Fruit fly (Drosophila melanogaster): ENCODE results near the gene Brr2.
A peak's percentile ranks its signal among the peaks of the same experiment; 100 is the strongest.

The Brr2 gene

DNA sequence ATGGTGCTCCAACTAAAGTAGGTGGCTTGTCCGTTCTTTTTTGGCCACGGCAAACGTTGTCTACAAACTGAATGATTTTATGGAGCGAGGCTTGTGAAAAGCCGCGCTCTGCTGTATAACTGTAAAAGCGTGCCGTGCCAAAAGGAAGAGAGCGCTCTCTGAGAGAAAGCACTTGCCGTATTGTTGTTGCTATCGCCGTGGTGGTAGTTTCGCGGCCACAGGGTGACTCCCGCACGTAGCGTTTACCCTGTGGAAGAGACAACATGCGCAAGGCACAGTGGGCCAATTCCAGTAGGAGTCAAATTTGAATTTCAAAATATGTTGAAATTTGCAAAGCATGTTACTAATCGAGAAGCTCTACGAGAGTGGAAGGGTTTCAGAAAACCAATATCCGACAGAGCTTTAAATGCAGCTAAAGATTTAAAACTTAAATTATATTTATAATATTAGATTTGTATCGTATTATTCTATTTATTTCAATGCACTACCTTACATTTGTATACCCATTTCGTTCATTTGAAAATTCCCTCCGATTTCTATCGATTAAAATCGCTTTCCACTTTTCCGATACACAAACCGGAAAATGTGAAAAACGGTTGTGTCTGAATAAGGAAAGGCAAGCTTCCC, 42.7 kb downstream of the Brr2 start, which contains the start of gene sff (continued):
- peak; percentile 19; the same call in 1 of the 2 replicates for TF ChIP-seq hbn (GFP tag; IDR thresholded peaks at IDR 0.05; ENCODE audit: partially characterized antibody)
- peak; percentile 80 for TF ChIP-seq CG34376 (GFP tag; optimal IDR thresholded peaks at IDR 0.05)
- TF ChIP-seq CG10431 (GFP tag; optimal IDR thresholded peaks at IDR 0.05): peak; percentile 25
- peak; percentile 64 for TF ChIP-seq NC2β (GFP tag; optimal IDR thresholded peaks at IDR 0.05)
- no peak for TF ChIP-seq p53 (GFP tag; optimal IDR thresholded peaks at IDR 0.05)
- TF ChIP-seq CG9817 (tag; optimal IDR thresholded peaks at IDR 0.05): peak; percentile 85
- TF ChIP-seq Drgx (GFP tag; IDR thresholded peaks at IDR 0.05): peak; percentile 70
- peak; percentile 27 for TF ChIP-seq bigmax (GFP tag; optimal IDR thresholded peaks at IDR 0.05)
- peak; percentile 13 for TF ChIP-seq TFAM (GFP tag; optimal IDR thresholded peaks at IDR 0.05)
- TF ChIP-seq slou (GFP tag; optimal IDR thresholded peaks at IDR 0.05): peak; percentile 51
- TF ChIP-seq eve (GFP tag; optimal IDR thresholded peaks at IDR 0.05): no peak
- TF ChIP-seq CG31224 (GFP tag; IDR thresholded peaks at IDR 0.05): peak; percentile 73
- TF ChIP-seq eyg (GFP tag; optimal IDR thresholded peaks at IDR 0.05): peak; percentile 43
- peak; percentile 83 for TF ChIP-seq sim (GFP tag; IDR thresholded peaks at IDR 0.05)
- TF ChIP-seq Taf1 (GFP tag; IDR thresholded peaks at IDR 0.05): peak; percentile 63
- TF ChIP-seq ssp (GFP tag; IDR thresholded peaks at IDR 0.05): peak; percentile 75
- peak in 1 of 3 experiments; percentile 92 for TF ChIP-seq lola (GFP tag; optimal IDR thresholded peaks at IDR 0.05)
- TF ChIP-seq CG12391 (tag; optimal IDR thresholded peaks at IDR 0.05): peak; percentile 92
- peak; percentile 88 for TF ChIP-seq E2f1 (GFP tag; IDR thresholded peaks at IDR 0.05)
- TF ChIP-seq CG9609 (GFP tag; optimal IDR thresholded peaks at IDR 0.05): peak; percentile 71
- TF ChIP-seq H2.0 (GFP tag; IDR thresholded peaks at IDR 0.05): peak; percentile 76
- peak; percentile 75 for TF ChIP-seq odd (GFP tag; optimal IDR thresholded peaks at IDR 0.05)
- TF ChIP-seq CG10979 (tag; optimal IDR thresholded peaks at IDR 0.05): peak; percentile 90
- peak; percentile 67; the same call in 1 of the 3 replicates for TF ChIP-seq sr (GFP tag; IDR thresholded peaks at IDR 0.05)
- TF ChIP-seq abd-A (tag; optimal IDR thresholded peaks at IDR 0.05): no peak
- no peak for TF ChIP-seq HLH4C (GFP tag; IDR thresholded peaks at IDR 0.05; ENCODE audit: partially characterized antibody)
- TF ChIP-seq CG18619 (GFP tag; optimal IDR thresholded peaks at IDR 0.05): peak; percentile 83
- TF ChIP-seq phol (tag; optimal IDR thresholded peaks at IDR 0.05): peak; percentile 93
- TF ChIP-seq B-H2 (GFP tag; optimal IDR thresholded peaks at IDR 0.05): peak; percentile 84
- peak; percentile 43 for TF ChIP-seq fu2 (GFP tag; optimal IDR thresholded peaks at IDR 0.05)
- peak; percentile 84 for TF ChIP-seq CG12942 (GFP tag; optimal IDR thresholded peaks at IDR 0.05)
- peak; percentile 98 for TF ChIP-seq CG6689 (GFP tag; IDR thresholded peaks at IDR 0.05)
- TF ChIP-seq CG17829 (tag; optimal IDR thresholded peaks at IDR 0.05): peak; percentile 91
- peak; percentile 52 for TF ChIP-seq kni (GFP tag; optimal IDR thresholded peaks at IDR 0.05)
- peak; percentile 88 for TF ChIP-seq grau (tag; optimal IDR thresholded peaks at IDR 0.05)
- TF ChIP-seq CG13123 (GFP tag; optimal IDR thresholded peaks at IDR 0.05): peak; percentile 56
- TF ChIP-seq cad (GFP tag; optimal IDR thresholded peaks at IDR 0.05): peak; percentile 74
- TF ChIP-seq Hr78 (GFP tag; optimal IDR thresholded peaks at IDR 0.05): peak in 1 of 2 experiments; percentile 39
- peak; percentile 86 for TF ChIP-seq otp (GFP tag; IDR thresholded peaks at IDR 0.05)
- TF ChIP-seq chinmo (GFP tag; IDR thresholded peaks at IDR 0.05; ENCODE audit: partially characterized antibody): no peak
- TF ChIP-seq pb (GFP tag; optimal IDR thresholded peaks at IDR 0.05): peak; percentile 35
- peak; percentile 64 for TF ChIP-seq Dref (GFP tag; IDR thresholded peaks at IDR 0.05)
- TF ChIP-seq CG4360 (GFP tag; IDR thresholded peaks at IDR 0.05): peak; percentile 91
- TF ChIP-seq ash1 (GFP tag; optimal IDR thresholded peaks at IDR 0.05): no peak
- TF ChIP-seq CG8924 (tag; optimal IDR thresholded peaks at IDR 0.05): peak; percentile 88
- TF ChIP-seq Usf (GFP tag; optimal IDR thresholded peaks at IDR 0.05): peak; percentile 84
- TF ChIP-seq exex (tag; optimal IDR thresholded peaks at IDR 0.05): peak; percentile 48
- peak; percentile 63 for TF ChIP-seq CG17186 (GFP tag; optimal IDR thresholded peaks at IDR 0.05)
- TF ChIP-seq CG8478 (optimal IDR thresholded peaks at IDR 0.05): no peak
- peak; percentile 92 for TF ChIP-seq Ssrp (tag; optimal IDR thresholded peaks at IDR 0.05)
